Worm (Caenorhabditis elegans): ENCODE results near the gene pkc-3.
A peak's percentile ranks its signal among the peaks of the same experiment; 100 is the strongest.
"Not testable (repeated sequence)": the region's sequence is repeated elsewhere in the genome, so short reads cannot be mapped to it uniquely, and the experiment has no call there.

Gene pkc-3

ce11 chrII:5350357-5350756 lies 29.5 kb upstream of the pkc-3 start, which contains the start of gene F09E5.8:
TSS of gene F09E5.8 (plus strand) at chrII:5350669.
- not testable (repeated sequence) for TF ChIP-seq unc-39, nhr-23, nhr-12 (tag; optimal IDR thresholded peaks at IDR 0.05)

DNA sequence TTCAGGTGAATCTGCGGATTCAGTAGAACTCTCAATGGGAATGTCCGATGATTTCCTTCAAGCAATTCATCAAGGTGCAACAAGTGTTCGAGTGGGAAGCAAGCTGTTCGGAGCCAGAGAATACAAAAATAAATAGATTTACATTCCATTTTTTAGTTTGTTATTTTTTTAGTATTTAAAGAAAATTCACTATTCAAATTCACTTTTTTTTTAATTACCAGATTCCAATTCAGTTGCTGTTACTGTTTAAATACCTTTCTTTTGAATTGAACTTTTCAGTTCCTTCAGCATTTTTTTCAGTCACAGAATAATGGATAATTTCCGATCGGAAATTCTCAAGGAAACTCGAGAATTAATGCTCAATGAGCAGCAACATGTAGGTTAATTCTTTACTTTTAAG lies 28.0 kb upstream of the pkc-3 start, which contains the start of gene F09E5.7:
F09E5.7 (plus strand) TSS at position 301 of the 400 bp plus-strand sequence.
- no peak for TF ChIP-seq elt-1 (tag; optimal IDR thresholded peaks at IDR 0.05)
- no peak for TF ChIP-seq ceh-16 (tag; optimal IDR thresholded peaks at IDR 0.05)
- no peak for TF ChIP-seq mml-1 (tag; optimal IDR thresholded peaks at IDR 0.05)
- no peak for TF ChIP-seq elt-2 (tag; optimal IDR thresholded peaks at IDR 0.05)

DNA sequence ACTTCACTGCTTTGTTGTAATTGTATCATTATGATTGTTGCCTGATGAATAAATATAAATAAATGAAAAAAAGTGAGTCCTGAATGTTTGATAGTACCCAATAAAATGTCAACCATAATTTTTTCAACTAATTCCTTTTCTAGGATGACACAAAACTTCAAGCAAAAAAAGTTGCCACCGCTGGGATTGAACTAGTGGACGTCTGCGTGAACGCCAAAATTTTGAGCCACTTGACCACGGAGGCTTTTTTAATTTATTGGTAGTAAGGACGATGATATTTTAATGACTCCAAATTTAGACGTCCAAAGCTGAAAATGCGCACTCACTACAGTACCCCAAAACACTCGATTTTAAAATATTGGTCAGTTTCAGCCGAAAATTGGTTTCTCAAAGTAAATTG lies 26.2 kb upstream of the pkc-3 start:
- TF ChIP-seq nhr-43 (tag; optimal IDR thresholded peaks at IDR 0.05; ENCODE audit: poor library complexity, severe bottlenecking) (peak; percentile 70), unc-62 (GFP tag; optimal IDR thresholded peaks at IDR 0.05) (no peak), ceh-9 (tag; optimal IDR thresholded peaks at IDR 0.05) (no peak), elt-2 (tag; optimal IDR thresholded peaks at IDR 0.05) (peak; percentile 37), lsy-12 (tag; optimal IDR thresholded peaks at IDR 0.05) (peak; percentile 70)

- no peak for TF ChIP-seq fkh-2 (tag; optimal IDR thresholded peaks at IDR 0.05)
- TF ChIP-seq skn-1 (tag; optimal IDR thresholded peaks at IDR 0.05): no peak
- TF ChIP-seq nfya-1 (tag; optimal IDR thresholded peaks at IDR 0.05; ENCODE audit: insufficient read depth): no peak
- TF ChIP-seq ztf-4 (tag; optimal IDR thresholded peaks at IDR 0.05): no peak
- TF ChIP-seq egl-27 (tag; optimal IDR thresholded peaks at IDR 0.05): no peak
- TF ChIP-seq lin-15B (tag; optimal IDR thresholded peaks at IDR 0.05): no peak
- no peak for TF ChIP-seq ceh-9 (tag; optimal IDR thresholded peaks at IDR 0.05)
- TF ChIP-seq R02D3.7 (tag; optimal IDR thresholded peaks at IDR 0.05): no peak
- TF ChIP-seq unc-62 (GFP tag; optimal IDR thresholded peaks at IDR 0.05): no peak
- TF ChIP-seq jun-1 (tag; optimal IDR thresholded peaks at IDR 0.05): no peak
- TF ChIP-seq egl-5 (tag; optimal IDR thresholded peaks at IDR 0.05): no peak
- TF ChIP-seq pha-4 (tag; optimal IDR thresholded peaks at IDR 0.05): no peak
Observed at ce11 chrII:5355384-5355783, 24.4 kb upstream of the pkc-3 start, which contains the start of gene srg-69. TSS of gene srg-69 (plus strand) at chrII:5355684.

DNA sequence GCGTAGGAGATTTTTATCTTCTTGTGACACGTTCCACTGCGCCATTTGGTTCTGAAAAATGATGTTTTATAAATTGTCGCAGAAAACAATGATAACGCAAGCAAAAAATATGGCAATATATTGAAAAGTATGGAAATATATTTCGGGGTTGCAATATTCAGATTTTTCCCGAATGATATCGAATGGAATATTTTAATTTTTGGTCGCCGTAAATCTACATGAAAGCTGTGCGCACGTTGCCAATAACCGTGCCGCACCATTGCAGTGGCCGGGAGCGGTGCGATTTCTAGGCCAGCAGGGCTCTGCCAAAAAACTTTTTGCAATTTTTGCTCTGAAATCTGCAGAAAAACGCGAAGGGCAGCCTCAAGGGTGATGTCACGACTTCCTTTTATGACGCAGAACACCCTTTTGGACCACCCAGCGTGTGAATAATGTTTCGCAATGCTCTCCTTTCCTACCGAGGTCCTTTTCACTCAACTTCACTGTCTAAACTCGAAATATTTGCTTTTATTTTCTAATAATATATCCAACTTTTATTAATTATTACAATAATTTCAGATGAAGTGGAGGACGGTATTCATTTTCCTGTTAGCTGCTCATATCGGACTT lies 21.6 kb upstream of the pkc-3 start, which contains the start of the genes F09E5.11 and bmy-1:
F09E5.11 (minus strand) TSS at position 51 of the 609 bp plus-strand sequence.
bmy-1 (plus strand) TSS at position 559 of the 609 bp plus-strand sequence.
- TF ChIP-seq nhr-11 (tag; optimal IDR thresholded peaks at IDR 0.05) (no peak), lin-39 (tag; optimal IDR thresholded peaks at IDR 0.05) (peak; percentile 80), lin-15B (tag; optimal IDR thresholded peaks at IDR 0.05) (peak; percentile 89), ceh-16 (tag; optimal IDR thresholded peaks at IDR 0.05) (no peak), nhr-43 (tag; optimal IDR thresholded peaks at IDR 0.05; ENCODE audit: poor library complexity, severe bottlenecking) (peak; percentile 88), mml-1 (tag; optimal IDR thresholded peaks at IDR 0.05) (no peak), ama-1 (optimal IDR thresholded peaks at IDR 0.05) (no peak), nhr-12 (tag; optimal IDR thresholded peaks at IDR 0.05) (no peak), elt-3 (tag; optimal IDR thresholded peaks at IDR 0.05) (no peak), daf-12 (tag; optimal IDR thresholded peaks at IDR 0.05) (no peak), nhr-237 (tag; optimal IDR thresholded peaks at IDR 0.05) (no peak), ceh-28 (tag; optimal IDR thresholded peaks at IDR 0.05) (peak; percentile 70), zag-1 (tag; optimal IDR thresholded peaks at IDR 0.05) (no peak), nfya-1 (tag; optimal IDR thresholded peaks at IDR 0.05; ENCODE audit: insufficient read depth) (peak; percentile 79), snpc-4 (tag; optimal IDR thresholded peaks at IDR 0.05) (peak; percentile 81), jun-1 (tag; optimal IDR thresholded peaks at IDR 0.05) (peak; percentile 35), ztf-4 (tag; optimal IDR thresholded peaks at IDR 0.05) (no peak), nhr-23 (tag; optimal IDR thresholded peaks at IDR 0.05) (peak; percentile 62), pha-4 (tag; optimal IDR thresholded peaks at IDR 0.05) (peak; percentile 75), mdl-1 (tag; optimal IDR thresholded peaks at IDR 0.05) (no peak), aly-2 (tag; optimal IDR thresholded peaks at IDR 0.05) (no peak), fos-1 (tag; optimal IDR thresholded peaks at IDR 0.05) (no peak), eor-1 (tag; optimal IDR thresholded peaks at IDR 0.05) (no peak), R02D3.7 (tag; optimal IDR thresholded peaks at IDR 0.05) (peak; percentile 98), ceh-9 (tag; optimal IDR thresholded peaks at IDR 0.05) (no peak), nhr-28 (tag; optimal IDR thresholded peaks at IDR 0.05) (no peak), fkh-10 (GFP tag; optimal IDR thresholded peaks at IDR 0.05) (peak; percentile 58), nhr-76 (tag; optimal IDR thresholded peaks at IDR 0.05) (no peak), nhr-25 (tag; optimal IDR thresholded peaks at IDR 0.05) (peak; percentile 70), nhr-77 (tag; optimal IDR thresholded peaks at IDR 0.05) (no peak), elt-1 (tag; optimal IDR thresholded peaks at IDR 0.05) (no peak), unc-62 (GFP tag; optimal IDR thresholded peaks at IDR 0.05) (no peak), ZK546.5 (tag; optimal IDR thresholded peaks at IDR 0.05) (no peak), nhr-67 (tag; optimal IDR thresholded peaks at IDR 0.05) (no peak), elt-2 (tag; optimal IDR thresholded peaks at IDR 0.05) (peak; percentile 85), egl-27 (tag; optimal IDR thresholded peaks at IDR 0.05) (no peak), egl-5 (tag; optimal IDR thresholded peaks at IDR 0.05) (peak; percentile 51), ceh-82 (tag; optimal IDR thresholded peaks at IDR 0.05) (peak; percentile 78)
